Fruit fly (Drosophila melanogaster) S2 (cell line): ENCODE data around the gene Wnk.

Experiments used
- CG8478 ChIP-seq: fragments of >200 bp; optimal IDR thresholded peaks from 2 replicates; lab custom pipeline; 2018
- CTCF ChIP-seq, 2 experiments: fragments of >200 bp; optimal IDR thresholded peaks; 2 replicates each; lab custom pipeline; 2018

dm6 chr3L:21568848-21569372 is 14.2 kb upstream of the Wnk start, which contains the start of the genes CRIF and SMC5:
- TF ChIP-seq CG8478 (lab: Kevin White, UChicago), result no peak
- no peak for TF ChIP-seq CTCF (optimal IDR thresholded peaks at IDR 0.05; lab: Kevin White, UChicago)
